Fruit fly (Drosophila melanogaster) whole organism, embryonic: Measurements from ENCODE around the gene TotM.
A peak's percentile ranks its signal among the peaks of the same experiment; 100 is the strongest.

Experiments used
- Aef1 ChIP-seq: fragments of 200-800 bp; sonication (Bioruptor generic); IDR thresholded peaks from 3 replicates; pipeline ENCODE4 v1.3.6; 2022; ENCODE audit warnings: missing biosample characterization, missing genetic modification characterization
- Atf3 ChIP-seq: fragments of 200-800 bp; sonication (Bioruptor generic); optimal IDR thresholded peaks from 3 replicates; lab custom pipeline; 2016; ENCODE audit warnings: missing biosample characterization, missing genetic modification characterization
- Blimp-1 ChIP-seq: fragments of 200-800 bp; sonication (Bioruptor generic); optimal IDR thresholded peaks from 3 replicates; lab custom pipeline; 2018; ENCODE audit warnings: missing biosample characterization, missing genetic modification characterization, mild to moderate bottlenecking, moderate library complexity, missing genetic modification reagents
- BtbVII ChIP-seq: fragments of 200-800 bp; sonication (Bioruptor generic); optimal IDR thresholded peaks from 3 replicates; lab custom pipeline; 2017; ENCODE audit warnings: missing biosample characterization, mild to moderate bottlenecking, missing genetic modification characterization
- CG1024 ChIP-seq: fragments of 200-800 bp; sonication (Bioruptor generic); IDR thresholded peaks from 2 replicates; pipeline ENCODE4 v1.3.6; 2022; ENCODE audit warnings: missing biosample characterization, missing genetic modification characterization
- CG12155 ChIP-seq: fragments of 200-800 bp; sonication (Bioruptor generic); optimal IDR thresholded peaks from 3 replicates; lab custom pipeline; 2016; ENCODE audit warnings: missing biosample characterization, missing genetic modification characterization
- CG12391 ChIP-seq: fragments of 200-800 bp; sonication (Bioruptor generic); optimal IDR thresholded peaks from 3 replicates; lab custom pipeline; 2018; ENCODE audit warnings: missing biosample characterization, mild to moderate bottlenecking, missing genetic modification characterization, moderate library complexity
- CG14050 ChIP-seq: fragments of 200-800 bp; sonication (Bioruptor generic); IDR thresholded peaks from 3 replicates; pipeline ENCODE4 v1.3.6; 2022; ENCODE audit warnings: missing biosample characterization, missing genetic modification characterization
- CG14965 ChIP-seq: fragments of 200-800 bp; sonication (Bioruptor generic); optimal IDR thresholded peaks from 2 replicates; lab custom pipeline; 2016; ENCODE audit warnings: missing biosample characterization, missing genetic modification characterization, borderline replicate concordance
- CG16815 ChIP-seq: fragments of 200-800 bp; sonication (Bioruptor generic); optimal IDR thresholded peaks from 3 replicates; lab custom pipeline; 2017; ENCODE audit warnings: missing biosample characterization, mild to moderate bottlenecking, missing genetic modification characterization
- CG18476 ChIP-seq: fragments of 200-800 bp; sonication (Bioruptor generic); optimal IDR thresholded peaks from 2 replicates; lab custom pipeline; 2016; ENCODE audit warnings: missing biosample characterization, mild to moderate bottlenecking, missing genetic modification characterization
- CG2712 ChIP-seq: fragments of 200-800 bp; optimal IDR thresholded peaks from 3 replicates; lab custom pipeline; 2019; ENCODE audit warnings: missing biosample characterization, mild to moderate bottlenecking, missing genetic modification characterization, moderate library complexity
- CG30403 ChIP-seq: fragments of 200-800 bp; sonication (Bioruptor generic); optimal IDR thresholded peaks from 3 replicates; lab custom pipeline; 2016; ENCODE audit warnings: missing biosample characterization, missing genetic modification characterization
- CG32532 ChIP-seq: fragments of 200-800 bp; sonication (Bioruptor generic); IDR thresholded peaks from 2 replicates; pipeline ENCODE4 v1.3.6; 2022; ENCODE audit warnings: missing biosample characterization, missing genetic modification characterization
- CG33557 ChIP-seq: fragments of 200-800 bp; sonication (Bioruptor generic); optimal IDR thresholded peaks from 2 replicates; lab custom pipeline; 2019; ENCODE audit warnings: missing biosample characterization, mild to moderate bottlenecking, missing genetic modification characterization, moderate library complexity
- CG4282 ChIP-seq: fragments of 200-800 bp; sonication (Bioruptor generic); optimal IDR thresholded peaks from 2 replicates; lab custom pipeline; 2016; ENCODE audit warnings: missing biosample characterization, missing genetic modification characterization
- CG43689 ChIP-seq: fragments of 200-800 bp; sonication (Bioruptor generic); IDR thresholded peaks from 2 replicates; pipeline ENCODE4 v1.3.6; 2022; ENCODE audit warnings: missing biosample characterization, missing genetic modification characterization
- CG4404 ChIP-seq: fragments of 200-800 bp; sonication (Bioruptor generic); IDR thresholded peaks from 2 replicates; pipeline ENCODE4 v1.3.6; 2022; ENCODE audit warnings: missing biosample characterization, missing genetic modification characterization
- CG6689 ChIP-seq: fragments of 200-800 bp; sonication (Bioruptor generic); IDR thresholded peaks from 2 replicates; pipeline ENCODE4 v1.3.6; 2022; ENCODE audit warnings: missing biosample characterization, missing genetic modification characterization
- CG9437 ChIP-seq: fragments of 200-800 bp; sonication (Bioruptor generic); optimal IDR thresholded peaks from 2 replicates; lab custom pipeline; 2018; ENCODE audit warnings: missing biosample characterization, mild to moderate bottlenecking, missing genetic modification characterization
- Deaf1 ChIP-seq: fragments of 200-800 bp; optimal IDR thresholded peaks from 3 replicates; lab custom pipeline; 2019; ENCODE audit warnings: missing biosample characterization, mild to moderate bottlenecking, missing genetic modification characterization, moderate library complexity
- Dek ChIP-seq: fragments of 200-800 bp; sonication (Bioruptor generic); optimal IDR thresholded peaks from 3 replicates; lab custom pipeline; 2019; ENCODE audit warnings: missing biosample characterization, mild to moderate bottlenecking, missing genetic modification characterization, moderate library complexity
- ERR ChIP-seq: fragments of 200-800 bp; sonication (Bioruptor generic); optimal IDR thresholded peaks from 2 replicates; lab custom pipeline; 2016; ENCODE audit warnings: missing biosample characterization, missing genetic modification characterization
- Fer2 ChIP-seq: fragments of 200-800 bp; sonication (Bioruptor generic); optimal IDR thresholded peaks from 2 replicates; lab custom pipeline; 2018; ENCODE audit warnings: missing biosample characterization, mild to moderate bottlenecking, missing genetic modification characterization, moderate library complexity
- HLHmδ ChIP-seq: fragments of 200-800 bp; sonication (Bioruptor generic); optimal IDR thresholded peaks from 2 replicates; lab custom pipeline; 2018; ENCODE audit warnings: missing biosample characterization, mild to moderate bottlenecking, missing genetic modification characterization, moderate library complexity
- Hand ChIP-seq: fragments of 200-800 bp; sonication (Bioruptor generic); optimal IDR thresholded peaks from 2 replicates; lab custom pipeline; 2017; ENCODE audit warnings: mild to moderate bottlenecking, missing biosample characterization, missing genetic modification reagents, missing genetic modification characterization
- Hsf ChIP-seq: fragments of 200-800 bp; sonication (Bioruptor generic); optimal IDR thresholded peaks from 3 replicates; lab custom pipeline; 2016; ENCODE audit warnings: missing biosample characterization, missing genetic modification characterization
- Kr ChIP-seq: fragments of 200-800 bp; sonication (Bioruptor generic); optimal IDR thresholded peaks from 2 replicates; lab custom pipeline; 2017; ENCODE audit warnings: missing biosample characterization, mild to moderate bottlenecking, missing genetic modification characterization
- Meics ChIP-seq: fragments of 200-800 bp; sonication (Bioruptor generic); optimal IDR thresholded peaks from 2 replicates; lab custom pipeline; 2017; ENCODE audit warnings: missing biosample characterization, mild to moderate bottlenecking, missing genetic modification characterization
- Myb ChIP-seq: fragments of 200-800 bp; sonication (Bioruptor generic); optimal IDR thresholded peaks from 2 replicates; lab custom pipeline; 2016; ENCODE audit warnings: missing biosample characterization, missing genetic modification characterization
- br ChIP-seq: fragments of >200 bp; optimal IDR thresholded peaks from 2 replicates; lab custom pipeline; 2017
- ci ChIP-seq: fragments of 200-800 bp; sonication (Bioruptor generic); IDR thresholded peaks from 3 replicates; pipeline ENCODE4 v1.3.6; 2022; ENCODE audit warnings: missing biosample characterization, missing genetic modification characterization
- crp ChIP-seq, 2 experiments: fragments of 200-800 bp; sonication (Bioruptor generic); optimal IDR thresholded peaks; 2 replicates in 1 of 2; 3 replicates in 1 of 2; lab custom pipeline; 2017; ENCODE audit warnings: missing biosample characterization in 2 of 2, missing genetic modification characterization in 2 of 2, mild to moderate bottlenecking in 1 of 2, moderate library complexity in 1 of 2
- dpn ChIP-seq, 2 experiments: fragments of 200-800 bp; sonication (Bioruptor generic); optimal IDR thresholded peaks; 3 replicates each; lab custom pipeline; 2016; ENCODE audit warnings: missing biosample characterization in 2 of 2, missing genetic modification characterization in 2 of 2
- ems ChIP-seq: fragments of 200-800 bp; sonication (Bioruptor generic); optimal IDR thresholded peaks from 3 replicates; lab custom pipeline; 2016; ENCODE audit warnings: missing biosample characterization, missing genetic modification characterization
- gsb ChIP-seq: fragments of 200-800 bp; sonication (Bioruptor generic); IDR thresholded peaks from 2 replicates; pipeline ENCODE4 v1.3.6; 2022; ENCODE audit warnings: missing biosample characterization, missing genetic modification characterization
- inv ChIP-seq: fragments of 200-800 bp; sonication (Bioruptor generic); IDR thresholded peaks from 2 replicates; pipeline ENCODE4 v1.3.6; 2022; ENCODE audit warnings: missing biosample characterization, missing genetic modification characterization; ENCODE audit not compliant: partially characterized antibody
- nau ChIP-seq: fragments of 200-800 bp; sonication (Bioruptor generic); optimal IDR thresholded peaks from 3 replicates; lab custom pipeline; 2017; ENCODE audit warnings: missing biosample characterization, mild to moderate bottlenecking, missing genetic modification characterization, missing genetic modification reagents
- onecut ChIP-seq: fragments of 200-800 bp; sonication (Bioruptor generic); IDR thresholded peaks from 2 replicates; pipeline ENCODE4 v1.3.6; 2022; ENCODE audit warnings: missing biosample characterization, missing genetic modification characterization
- pan ChIP-seq, 4 experiments: fragments of >200 bp in 3 of 4; fragments of 200-800 bp in 1 of 4; sonication (Bioruptor generic) in 1 of 4; optimal IDR thresholded peaks in 3 of 4; IDR thresholded peaks in 1 of 4; 2 replicates each; pipeline versions ENCODE4 v1.3.6 to Lab custom; 2017 to 2022; ENCODE audit warnings: missing biosample characterization in 2 of 4, missing genetic modification characterization in 2 of 4, mixed read lengths in 1 of 4
- sc ChIP-seq, 3 experiments: fragments of >200 bp in 2 of 3; fragments of 200-800 bp in 1 of 3; sonication (Bioruptor generic) in 1 of 3; optimal IDR thresholded peaks; 2 replicates in 2 of 3; 3 replicates in 1 of 3; lab custom pipeline; 2017; ENCODE audit warnings: mild to moderate bottlenecking in 1 of 3, missing biosample characterization in 1 of 3, missing genetic modification characterization in 1 of 3, missing genetic modification reagents in 1 of 3
- slou ChIP-seq: fragments of 200-800 bp; sonication (Bioruptor generic); optimal IDR thresholded peaks from 3 replicates; lab custom pipeline; 2016; ENCODE audit warnings: missing biosample characterization, missing genetic modification characterization
- tup ChIP-seq: fragments of 200-800 bp; sonication (Bioruptor generic); optimal IDR thresholded peaks from 2 replicates; lab custom pipeline; 2016; ENCODE audit warnings: missing biosample characterization, mild to moderate bottlenecking, missing genetic modification characterization, moderate library complexity
- unc-4 ChIP-seq: fragments of 200-800 bp; sonication (Bioruptor generic); IDR thresholded peaks from 2 replicates; pipeline ENCODE4 v1.3.6; 2022; ENCODE audit warnings: missing biosample characterization, missing genetic modification characterization; ENCODE audit not compliant: partially characterized antibody
- vvl ChIP-seq: fragments of 200-800 bp; sonication (Bioruptor generic); IDR thresholded peaks from 2 replicates; pipeline ENCODE4 v1.3.6; 2022; ENCODE audit warnings: missing biosample characterization, missing genetic modification characterization
- wek ChIP-seq: fragments of 200-800 bp; sonication (Bioruptor generic); optimal IDR thresholded peaks from 3 replicates; lab custom pipeline; 2018; ENCODE audit warnings: missing biosample characterization, mild to moderate bottlenecking, missing genetic modification characterization, moderate library complexity
- zfh1 ChIP-seq: fragments of 200-800 bp; sonication (Bioruptor generic); IDR thresholded peaks from 3 replicates; pipeline ENCODE4 v1.3.6; 2022; ENCODE audit warnings: missing biosample characterization, missing genetic modification characterization
- zfh2 ChIP-seq: fragments of 200-800 bp; sonication (Bioruptor generic); optimal IDR thresholded peaks from 2 replicates; lab custom pipeline; 2016; ENCODE audit warnings: missing biosample characterization, missing genetic modification characterization

Gene TotM

dm6 chr2L:5298978-5299627, 30.6 kb upstream of the TotM start (continued):
- TF ChIP-seq CG32532 (GFP tag; lab: Robert Waterston, UW) (peak; percentile 69), CG6689 (GFP tag; lab: Robert Waterston, UW) (peak; percentile 81), ems (GFP tag; lab: Kevin White, UChicago) (peak; percentile 69), unc-4 (GFP tag; lab: Robert Waterston, UW) (no peak), CG1024 (GFP tag; lab: Robert Waterston, UW) (peak; percentile 63), CG33557 (GFP tag; lab: Kevin White, UChicago) (peak; percentile 76), CG9437 (peak; percentile 82), CG4282 (GFP tag; lab: Kevin White, UChicago) (no peak), wek (GFP tag; lab: Kevin White, UChicago) (no peak), dpn (GFP tag; optimal IDR thresholded peaks at IDR 0.05; lab: Kevin White, UChicago) (peak; percentile 54 to 75), zfh2 (GFP tag; lab: Kevin White, UChicago) (peak; percentile 57), CG2712 (tag; lab: Kevin White, UChicago) (peak; percentile 88), CG18476 (peak; percentile 46), Hand (GFP tag; lab: Kevin White, UChicago) (peak; percentile 81), Fer2 (no peak), br (lab: Kevin White, UChicago) (no peak), inv (GFP tag; lab: Robert Waterston, UW) (no peak), sc (optimal IDR thresholded peaks at IDR 0.05; lab: Kevin White, UChicago) (no peak), sc (GFP tag; optimal IDR thresholded peaks at IDR 0.05; lab: Kevin White, UChicago) (peak; percentile 91), Myb (GFP tag; lab: Kevin White, UChicago) (peak; percentile 15), crp (GFP tag; optimal IDR thresholded peaks at IDR 0.05; lab: Kevin White, UChicago) (peak in 1 of 2 experiments; percentile 13), onecut (GFP tag; lab: Robert Waterston, UW) (peak; percentile 39; the same call in 1 of the 2 replicates), Dek (tag; lab: Kevin White, UChicago) (peak; percentile 82), zfh1 (peak; percentile 77), Atf3 (GFP tag; lab: Kevin White, UChicago) (peak; percentile 49), CG30403 (GFP tag; lab: Kevin White, UChicago) (peak; percentile 86), Kr (GFP tag; lab: Kevin White, UChicago) (no peak), ci (GFP tag; lab: Robert Waterston, UW) (peak; percentile 93), Deaf1 (tag; lab: Kevin White, UChicago) (peak; percentile 52), CG43689 (GFP tag; lab: Robert Waterston, UW) (0 out of 2 replicates have a peak, but pooled peaks have one; percentile 35), nau (GFP tag; lab: Kevin White, UChicago) (peak; percentile 82), HLHmδ (GFP tag; lab: Kevin White, UChicago) (no peak), Hsf (GFP tag; lab: Kevin White, UChicago) (peak; percentile 67), BtbVII (GFP tag; lab: Kevin White, UChicago) (peak; percentile 56), Aef1 (GFP tag; lab: Robert Waterston, UW) (peak; percentile 62), CG14965 (GFP tag; lab: Kevin White, UChicago) (no peak), CG4404 (peak; percentile 51), Meics (GFP tag; lab: Kevin White, UChicago) (peak; percentile 70), CG12155 (GFP tag; lab: Kevin White, UChicago) (peak; percentile 44), vvl (GFP tag; lab: Robert Waterston, UW) (peak; percentile 87), tup (GFP tag; lab: Kevin White, UChicago) (peak; percentile 16), pan (optimal IDR thresholded peaks at IDR 0.05; lab: Kevin White, UChicago) (no peak), pan (GFP tag; optimal IDR thresholded peaks at IDR 0.05 in 1 of 2, IDR thresholded peaks at IDR 0.05 in 1 of 2) (peak in 1 of 2 experiments; percentile 54), CG12391 (tag; lab: Kevin White, UChicago) (peak; percentile 93), Blimp-1 (GFP tag; lab: Kevin White, UChicago) (peak; percentile 89), CG14050 (GFP tag; lab: Robert Waterston, UW) (peak; percentile 51; the same call in 2 of the 3 replicates), CG16815 (GFP tag; lab: Kevin White, UChicago) (peak; percentile 73), slou (no peak), gsb (GFP tag; lab: Robert Waterston, UW) (no peak), ERR (GFP tag; lab: Kevin White, UChicago) (peak; percentile 1)
